2 worm cellular contexts compared by ENCODE assay signal in genomic region chrIII:11940008-11940407, ce11.
TF ChIP-seq lines count a peak whose summit lies in the region.

No protein-coding gene starts in this region.

TF ChIP-seq in whole organism, L1 larva, 84 proteins besides CTCF, POLR2A, EP300 and RAD21:
- TF ChIP-seq lsy-2 (tag; optimal IDR thresholded peaks at IDR 0.05; lab: Kevin White, UChicago) (peak in 1 of 2 experiments; percentile 27), C04F5.9 (tag; optimal IDR thresholded peaks at IDR 0.05; lab: Kevin White, UChicago) (peak; percentile 97)
TF ChIP-seq in whole organism, L1 larva: peak in this region for 2; not testable (repeated sequence) for 82.

TF ChIP-seq in whole organism, young adult, 124 proteins besides CTCF, POLR2A, EP300 and RAD21:
- peak; percentile 69 for TF ChIP-seq F33H1.4 (GFP tag; IDR thresholded peaks at IDR 0.05; lab: Robert Waterston, UW)
TF ChIP-seq in whole organism, young adult: peak in this region for 1; not testable (repeated sequence) for 123.
